Worm (Caenorhabditis elegans): ENCODE measurements around the gene Y37E11AM.3.

Gene Y37E11AM.3

DNA sequence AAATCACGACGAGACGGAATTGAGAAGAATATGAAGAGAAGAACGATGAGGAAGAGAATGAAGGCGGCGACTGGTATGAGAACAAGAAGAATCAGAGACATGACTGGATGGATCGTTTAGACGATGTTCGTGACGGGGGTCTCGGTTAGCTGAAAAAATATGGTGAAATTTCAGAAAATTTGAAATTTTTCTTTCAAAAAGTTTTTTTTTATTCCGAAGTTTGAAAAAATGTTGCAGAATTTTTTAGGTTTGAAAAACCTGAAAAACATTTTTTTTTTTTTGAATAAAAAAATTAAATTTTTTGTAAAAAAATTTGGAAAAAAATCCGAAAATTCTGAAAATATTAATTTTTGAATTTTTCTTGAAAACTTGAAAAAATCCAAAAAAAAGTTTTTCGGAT, at the start of gene Y37E11AM.3:
Y37E11AM.3 (minus strand) TSS at position 101 of the 400 bp plus-strand sequence.
- no peak for TF ChIP-seq unc-62 (GFP tag; optimal IDR thresholded peaks at IDR 0.05)

DNA sequence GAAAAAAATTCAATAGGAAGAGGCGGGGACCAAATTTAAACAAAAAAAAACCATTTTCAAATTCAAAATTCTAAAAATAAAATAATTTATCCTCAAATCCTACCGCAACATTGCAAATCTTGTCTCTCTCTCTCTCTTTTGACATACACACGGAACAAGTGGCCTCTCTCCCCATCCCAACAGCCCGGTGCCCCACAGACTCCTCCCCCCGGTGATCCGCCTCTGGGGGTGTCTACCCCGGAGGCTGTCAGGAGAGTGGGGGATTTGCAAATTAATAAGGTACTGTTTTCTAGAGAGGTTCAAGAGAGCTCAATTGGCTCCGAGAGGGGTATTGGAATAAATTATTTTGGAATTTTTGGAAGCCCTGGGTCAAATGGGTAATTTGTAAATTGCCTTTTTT, 48.8 kb upstream of the Y37E11AM.3 start:
- no peak for TF ChIP-seq unc-62 (GFP tag; optimal IDR thresholded peaks at IDR 0.05)

DNA sequence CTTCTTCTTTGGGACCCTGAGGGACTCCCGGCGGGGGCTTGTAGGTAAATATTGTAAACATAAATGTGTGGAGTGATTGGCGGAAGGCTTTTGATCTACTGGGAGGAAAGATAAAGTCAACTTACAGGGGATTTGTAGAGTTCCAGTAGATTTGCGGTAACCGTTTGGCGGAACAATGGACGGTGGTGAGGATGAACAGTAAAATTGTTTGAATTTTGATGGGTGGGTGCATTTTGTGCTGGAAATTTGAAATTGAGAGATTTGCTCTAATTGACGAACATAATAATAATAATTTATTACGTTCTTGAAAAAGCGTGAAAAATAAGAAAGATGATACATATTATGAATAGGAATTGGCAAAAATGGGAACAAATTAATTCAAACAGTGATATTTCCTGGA, 47.6 kb upstream of the Y37E11AM.3 start, which contains the start of gene vab-2:
vab-2 (minus strand) TSS at position 238 of the 400 bp plus-strand sequence.
- TF ChIP-seq unc-62 (GFP tag; optimal IDR thresholded peaks at IDR 0.05): no peak

DNA sequence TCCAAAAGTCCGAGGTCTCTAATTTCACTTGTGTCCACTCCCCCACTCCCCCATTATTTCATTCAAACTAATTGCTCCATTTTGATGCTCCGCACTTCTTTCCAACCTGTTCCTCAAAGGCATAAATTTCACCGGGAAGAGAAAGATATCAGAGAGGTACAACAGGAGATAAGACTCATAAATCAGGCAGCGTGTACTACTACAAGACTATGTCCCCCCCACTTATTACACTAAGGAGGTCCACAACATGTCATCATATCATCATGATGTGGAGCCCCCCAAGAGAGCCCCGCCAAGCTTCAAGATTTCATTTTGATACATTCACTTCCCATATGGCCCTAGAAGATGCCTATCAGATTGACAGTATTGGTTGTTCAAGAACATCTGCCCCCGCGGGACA, 46.5 kb upstream of the Y37E11AM.3 start:
- no peak for TF ChIP-seq unc-62 (GFP tag; optimal IDR thresholded peaks at IDR 0.05)

DNA sequence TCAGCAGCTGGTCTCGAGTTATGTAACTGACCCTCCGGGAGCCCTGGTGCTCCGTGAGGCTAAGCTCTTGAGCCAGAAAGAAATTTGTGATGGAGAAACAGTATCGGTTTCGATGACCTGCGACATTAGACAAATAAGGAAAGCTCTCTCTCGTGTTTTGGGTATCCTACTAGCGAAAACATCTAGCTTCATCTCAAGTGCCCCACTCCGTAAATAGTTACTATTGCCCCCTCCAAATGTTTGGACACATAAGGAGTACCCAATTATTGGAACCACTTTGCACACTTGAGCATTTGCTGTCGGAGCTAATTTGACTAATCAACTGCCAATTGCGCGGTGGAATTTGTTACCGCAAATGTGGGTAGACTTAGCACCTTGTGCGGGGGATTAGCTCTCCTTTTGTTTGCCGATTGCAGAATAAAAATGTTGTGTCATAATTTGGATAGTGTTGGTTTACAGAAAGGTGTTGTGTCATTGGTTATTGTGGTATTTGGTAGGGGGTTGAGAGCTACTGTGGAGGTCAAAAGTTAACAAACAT, 45.1 kb upstream of the Y37E11AM.3 start:
- no peak for TF ChIP-seq unc-62 (GFP tag; optimal IDR thresholded peaks at IDR 0.05)

DNA sequence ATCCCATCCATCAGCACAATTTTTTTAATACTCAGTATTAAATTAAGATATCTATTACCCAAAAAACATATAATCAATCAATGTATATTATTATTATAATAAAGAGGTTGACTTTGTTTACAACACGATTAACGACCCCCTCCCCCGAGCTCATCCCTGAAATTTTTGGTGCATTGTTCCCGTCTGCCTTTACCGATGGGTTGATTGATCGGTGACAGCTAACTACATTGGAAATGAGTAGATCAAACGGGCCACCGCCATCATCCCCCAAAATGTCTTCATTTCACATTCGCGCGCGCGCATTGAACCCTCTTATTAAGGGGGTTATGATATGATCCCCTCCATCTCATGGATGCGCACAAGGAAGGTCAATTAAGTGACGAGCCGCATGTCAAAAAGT, 40.9 kb upstream of the Y37E11AM.3 start:
- TF ChIP-seq unc-62 (GFP tag; optimal IDR thresholded peaks at IDR 0.05): no peak

DNA sequence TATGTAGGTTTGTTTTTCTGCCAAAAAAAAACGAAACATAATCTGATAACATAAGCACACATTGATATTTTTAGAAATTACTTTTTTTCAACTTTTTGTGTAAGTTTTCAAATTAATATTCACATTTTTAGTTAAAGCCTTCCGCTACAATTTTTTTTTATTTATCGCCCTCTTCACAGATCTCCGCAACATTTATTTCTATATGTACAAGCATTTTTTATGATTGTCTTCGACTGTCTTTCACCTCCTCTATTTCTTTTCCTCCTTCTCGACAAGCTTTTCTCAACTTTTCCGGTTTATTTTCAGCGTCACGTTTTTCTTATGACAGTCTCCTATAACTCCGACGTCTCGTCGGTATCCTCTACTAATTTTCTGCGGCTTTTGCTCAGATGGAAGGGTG, 37.0 kb upstream of the Y37E11AM.3 start, which contains the start of gene best-20:
best-20 (plus strand) TSS at position 301 of the 400 bp plus-strand sequence.
- no peak for TF ChIP-seq unc-62 (GFP tag; optimal IDR thresholded peaks at IDR 0.05)

DNA sequence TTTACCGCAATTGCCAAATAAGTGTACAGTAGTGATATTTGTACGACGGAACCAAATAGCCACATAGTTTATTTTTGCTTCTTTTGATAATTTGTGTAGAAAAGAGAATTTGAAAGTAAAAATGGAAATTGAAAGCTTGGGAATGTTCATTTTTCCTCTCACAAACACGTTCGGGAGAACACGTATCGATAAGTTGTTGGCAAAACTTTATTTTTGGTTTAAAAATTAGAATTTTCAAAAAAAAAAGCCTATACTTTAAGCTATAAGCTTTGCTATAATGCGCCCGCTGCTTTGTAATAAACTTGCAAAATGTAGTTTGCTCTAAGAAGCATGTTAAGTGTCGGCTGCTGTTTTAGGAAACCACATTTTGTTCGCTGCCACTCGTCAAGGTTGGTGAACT, 36.4 kb upstream of the Y37E11AM.3 start, which contains the start of gene Y37E11AR.7:
Y37E11AR.7 (minus strand) TSS at position 101 of the 400 bp plus-strand sequence.
- no peak for TF ChIP-seq unc-62 (GFP tag; optimal IDR thresholded peaks at IDR 0.05)

DNA sequence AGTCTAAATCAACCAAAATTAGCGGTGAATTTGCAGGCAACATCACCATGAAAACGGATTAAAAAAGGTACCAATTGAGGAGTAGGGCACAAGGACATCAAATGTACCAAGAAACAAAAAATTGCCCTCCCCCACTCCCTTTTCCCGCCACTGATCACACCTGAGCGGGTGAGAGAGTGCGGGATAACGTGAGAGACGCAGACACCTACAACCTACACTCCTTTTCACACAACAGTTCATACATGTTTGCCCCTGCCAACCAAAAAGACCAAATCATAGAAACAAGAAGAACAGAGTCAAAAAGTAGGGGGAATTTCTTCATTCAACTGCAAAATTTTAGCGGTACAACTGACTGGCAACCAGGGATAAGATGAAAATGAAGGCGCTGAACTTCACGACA, 33.3 kb upstream of the Y37E11AM.3 start:
- TF ChIP-seq unc-62 (GFP tag; optimal IDR thresholded peaks at IDR 0.05): no peak

DNA sequence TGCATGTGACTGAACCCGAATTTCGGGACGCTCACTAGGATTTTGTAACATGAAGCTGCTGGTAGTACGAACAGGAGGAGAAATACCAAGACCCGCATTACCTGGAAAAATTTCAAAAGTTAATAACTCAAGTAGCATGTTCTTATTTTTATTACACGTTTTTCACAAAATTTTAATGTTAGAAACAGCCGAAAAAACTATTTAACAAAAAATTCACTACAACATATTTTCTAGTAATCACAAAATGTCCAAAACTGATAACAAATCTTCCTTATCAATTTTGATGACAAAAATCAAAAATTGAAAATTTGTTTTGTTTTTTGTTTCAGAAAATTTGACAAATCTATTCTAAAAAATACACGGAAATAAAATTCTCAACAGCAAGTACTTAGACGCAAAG, 32.0 kb upstream of the Y37E11AM.3 start, which contains the start of gene ugt-45:
ugt-45 (minus strand) TSS at position 101 of the 400 bp plus-strand sequence.
- no peak for TF ChIP-seq unc-62 (GFP tag; optimal IDR thresholded peaks at IDR 0.05)

DNA sequence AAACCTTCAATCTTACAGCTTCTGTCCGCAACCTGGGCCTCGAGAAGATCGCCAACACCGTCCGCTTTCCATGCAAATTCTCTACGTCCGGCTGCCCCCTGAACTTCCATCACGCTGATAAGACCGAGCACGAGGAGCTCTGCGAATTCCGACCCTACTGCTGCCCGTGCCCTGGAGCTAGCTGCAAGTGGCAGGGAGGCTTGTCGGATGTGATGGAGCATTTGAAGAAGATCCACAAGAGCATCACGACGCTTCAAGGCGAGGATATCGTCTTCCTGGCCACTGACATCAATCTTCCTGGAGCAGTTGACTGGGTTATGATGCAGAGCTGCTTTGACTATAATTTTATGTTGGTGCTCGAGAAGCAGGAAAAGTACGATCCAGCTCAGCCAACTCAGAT, 26.8 kb upstream of the Y37E11AM.3 start:
- no peak for TF ChIP-seq unc-62 (GFP tag; optimal IDR thresholded peaks at IDR 0.05)

DNA sequence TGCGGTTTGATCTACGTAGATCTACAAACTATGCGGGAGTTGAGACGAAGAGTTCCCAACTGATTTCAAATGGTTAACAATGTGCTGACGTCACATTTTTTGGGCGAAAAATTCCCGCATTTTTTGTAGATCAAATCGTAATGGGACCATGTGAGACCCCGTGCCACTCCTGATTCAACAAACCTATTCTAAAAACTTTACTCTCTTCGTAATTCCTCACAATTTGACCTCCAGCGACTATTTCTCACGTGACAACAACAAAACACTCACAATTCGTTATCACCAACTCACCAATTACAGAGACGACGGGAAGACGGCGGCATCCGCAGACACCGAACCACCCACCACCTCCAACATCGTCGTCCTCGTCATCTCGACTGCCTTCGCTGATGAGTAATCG, 24.8 kb upstream of the Y37E11AM.3 start, which contains the start of gene siah-1:
siah-1 (plus strand) TSS at position 301 of the 400 bp plus-strand sequence.
- no peak for TF ChIP-seq unc-62 (GFP tag; optimal IDR thresholded peaks at IDR 0.05)

DNA sequence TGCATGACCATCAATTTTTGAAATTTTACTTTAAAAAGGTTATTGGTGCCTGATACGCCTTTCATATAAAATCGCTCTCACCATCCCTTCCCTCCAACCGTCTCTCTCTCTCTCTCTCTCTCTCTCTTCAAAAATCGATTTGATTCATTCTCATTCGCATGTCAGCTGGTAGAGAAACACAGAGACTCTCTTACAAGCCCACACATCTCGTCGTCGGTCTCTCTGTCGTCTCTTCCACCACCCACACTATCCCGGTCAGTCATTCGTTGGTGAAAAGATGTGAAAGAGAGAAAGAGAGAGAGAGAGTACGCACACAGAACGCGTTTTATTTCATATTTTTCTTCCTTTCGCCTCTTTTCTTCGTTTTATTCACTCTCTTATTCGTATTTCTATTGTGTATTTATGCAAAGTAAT, 23.5 kb upstream of the Y37E11AM.3 start:
- TF ChIP-seq unc-62 (GFP tag; optimal IDR thresholded peaks at IDR 0.05): no peak

DNA sequence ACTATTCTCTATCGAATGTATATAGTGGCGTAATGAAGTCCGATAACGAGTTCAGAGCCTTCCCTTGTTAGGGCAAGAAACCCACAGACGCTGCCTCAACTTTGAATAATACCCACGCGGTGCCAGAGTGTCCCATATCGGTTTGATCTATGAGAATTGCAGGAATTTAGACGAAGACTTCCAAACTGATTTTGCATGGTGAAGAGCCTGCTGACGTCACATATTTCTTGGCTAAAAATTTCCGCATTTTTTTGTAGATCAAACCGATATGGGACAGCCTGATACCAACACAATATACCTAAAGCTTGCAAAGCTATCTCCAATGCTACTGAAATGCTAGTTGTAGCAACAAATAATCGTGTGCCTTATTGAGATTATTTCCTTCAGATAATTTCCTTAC, 22.9 kb upstream of the Y37E11AM.3 start:
- TF ChIP-seq unc-62 (GFP tag; optimal IDR thresholded peaks at IDR 0.05): no peak

DNA sequence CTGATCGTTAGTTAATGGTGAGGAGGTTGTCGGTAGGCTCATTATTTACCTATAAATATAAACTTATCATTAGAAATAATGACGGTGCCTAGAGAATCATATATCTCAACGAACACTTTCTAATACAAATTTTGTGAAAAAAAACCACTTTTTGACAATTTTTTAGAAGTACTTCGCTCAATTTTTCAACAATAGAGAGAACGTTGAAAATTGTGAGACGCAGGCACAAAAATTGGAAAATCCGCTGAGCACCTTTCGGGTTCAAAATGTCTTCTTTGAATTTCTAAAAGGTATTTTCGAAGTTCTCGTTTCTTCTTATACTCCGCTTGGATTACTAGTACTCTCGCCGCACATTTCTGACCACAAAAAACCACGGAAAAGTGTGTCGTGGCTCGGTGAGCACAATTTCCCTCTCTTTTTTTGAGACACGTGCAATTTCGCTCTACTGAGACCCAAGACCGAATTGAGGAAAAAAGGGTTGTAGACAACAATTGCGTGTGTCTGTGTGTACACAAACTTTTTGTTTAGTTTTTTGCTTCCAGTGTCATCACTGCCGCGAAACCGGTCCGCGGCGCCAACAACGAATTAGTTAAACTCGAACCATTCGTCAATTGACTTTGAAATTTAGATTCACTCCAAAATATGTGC, 22.0 kb upstream of the Y37E11AM.3 start, which contains the start of gene nape-1:
nape-1 (minus strand) TSS at position 51 of the 648 bp plus-strand sequence.
- no peak for TF ChIP-seq unc-62 (GFP tag; optimal IDR thresholded peaks at IDR 0.05)

DNA sequence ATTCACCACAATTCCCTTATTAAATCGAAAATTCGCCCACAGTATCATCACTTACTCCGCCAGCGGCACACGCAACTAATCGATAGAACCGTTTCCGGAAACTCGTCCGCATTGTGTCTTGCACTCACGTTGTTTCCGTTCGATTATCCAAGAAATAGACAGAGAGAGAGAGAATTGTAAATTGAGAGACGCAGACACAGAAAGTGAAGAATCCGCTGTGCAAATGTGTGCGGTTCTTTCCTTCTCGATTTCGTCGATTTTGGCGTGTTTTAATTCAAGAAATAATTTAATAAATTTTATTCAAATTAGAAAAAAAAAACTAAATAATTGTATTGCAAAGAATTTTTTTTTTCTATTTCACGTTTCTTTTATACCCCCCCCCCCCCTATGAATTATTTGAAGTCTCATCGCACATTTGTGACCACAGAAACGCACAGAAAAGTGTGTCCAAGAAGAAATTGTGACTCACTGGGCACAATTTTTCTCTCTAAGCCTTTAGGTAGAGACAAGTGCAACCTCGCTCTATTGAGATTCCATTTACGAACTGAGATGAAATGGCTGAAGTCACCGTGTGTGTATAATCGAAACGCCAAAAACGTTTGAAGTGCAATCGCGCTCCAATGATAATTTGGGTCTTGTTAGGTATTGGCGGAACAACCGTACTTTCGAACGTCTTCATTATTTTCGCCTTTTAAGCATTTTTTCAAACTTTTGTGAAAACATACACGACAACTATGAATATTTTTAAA, 19.9 kb upstream of the Y37E11AM.3 start, which contains the start of gene nape-2:
nape-2 (minus strand) TSS at position 271 of the 749 bp plus-strand sequence.
- TF ChIP-seq unc-62 (GFP tag; optimal IDR thresholded peaks at IDR 0.05): no peak

Data from whole organism, dauer.